Worm (Caenorhabditis elegans): ENCODE measurements around the gene psmd-9.

DNA sequence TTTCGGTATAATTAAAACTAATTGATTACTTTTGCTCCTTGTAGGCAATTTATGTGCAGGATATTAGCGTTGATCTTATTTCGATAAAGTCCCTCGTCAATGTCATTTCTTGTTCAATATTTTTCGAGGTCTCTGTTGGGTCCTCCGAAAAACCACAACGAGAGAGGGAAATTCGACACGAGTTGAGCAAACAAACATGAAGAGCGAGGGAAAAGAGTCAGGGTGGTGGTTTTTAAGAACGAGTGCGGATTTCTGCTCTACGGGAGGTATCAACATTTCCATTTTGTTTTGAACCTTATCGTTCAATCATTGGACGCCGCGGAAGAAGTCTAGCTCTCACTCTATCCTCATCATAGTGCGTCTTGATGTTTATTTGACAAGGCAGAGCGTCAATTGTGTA is 32.8 kb downstream of the psmd-9 start:
- TF ChIP-seq unc-39 (tag; optimal IDR thresholded peaks at IDR 0.05) (no peak), R02D3.7 (tag; optimal IDR thresholded peaks at IDR 0.05) (no peak), ztf-1 (GFP tag; conservative IDR thresholded peaks at IDR 0.05) (no peak), aly-2 (tag; optimal IDR thresholded peaks at IDR 0.05) (no peak), ama-1 (optimal IDR thresholded peaks at IDR 0.05) (no peak), lin-13 (GFP tag; optimal IDR thresholded peaks at IDR 0.05) (no peak)

All from whole organism, L2 larva.